Fruit fly (Drosophila melanogaster) whole organism, embryonic: ENCODE results near the gene Spase25.

Experiments used
- Aef1 ChIP-seq: fragments of 200-800 bp; sonication (Bioruptor generic); IDR thresholded peaks from 3 replicates; pipeline ENCODE4 v1.3.6; 2022; ENCODE audit warnings: missing biosample characterization, missing genetic modification characterization
- Bgb ChIP-seq: fragments of 200-800 bp; sonication (Bioruptor generic); IDR thresholded peaks from 2 replicates; pipeline ENCODE4 v1.3.6; 2022; ENCODE audit warnings: missing biosample characterization, missing genetic modification characterization; ENCODE audit not compliant: partially characterized antibody
- CG11560 ChIP-seq: fragments of 200-800 bp; sonication (Bioruptor generic); IDR thresholded peaks from 3 replicates; pipeline ENCODE4 v1.3.6; 2022; ENCODE audit warnings: missing biosample characterization, missing genetic modification characterization
- CG11695 ChIP-seq: fragments of 200-800 bp; sonication (Bioruptor generic); IDR thresholded peaks from 3 replicates; pipeline ENCODE4 v1.3.6; 2022; ENCODE audit warnings: missing biosample characterization, missing genetic modification characterization
- CG12071 ChIP-seq: fragments of 200-800 bp; sonication (Bioruptor generic); optimal IDR thresholded peaks from 3 replicates; lab custom pipeline; 2018; ENCODE audit warnings: missing biosample characterization, mild to moderate bottlenecking, missing genetic modification characterization
- CG15514 ChIP-seq: fragments of 200-800 bp; sonication (Bioruptor generic); optimal IDR thresholded peaks from 3 replicates; lab custom pipeline; 2017; ENCODE audit warnings: missing biosample characterization, missing genetic modification characterization, mild to moderate bottlenecking, moderate library complexity, missing genetic modification reagents
- CG31388 ChIP-seq: fragments of 200-800 bp; sonication (Bioruptor generic); optimal IDR thresholded peaks from 2 replicates; lab custom pipeline; 2016; ENCODE audit warnings: missing biosample characterization, missing genetic modification characterization
- CG32772 ChIP-seq: fragments of 200-800 bp; sonication (Bioruptor generic); IDR thresholded peaks from 2 replicates; pipeline ENCODE4 v1.3.6; 2022; ENCODE audit warnings: missing biosample characterization, missing genetic modification characterization
- CG3847 ChIP-seq: fragments of 200-800 bp; sonication (Bioruptor generic); IDR thresholded peaks from 2 replicates; pipeline ENCODE4 v1.3.6; 2022; ENCODE audit warnings: missing biosample characterization, missing genetic modification characterization
- CG4617 ChIP-seq: fragments of 200-800 bp; sonication (Bioruptor generic); optimal IDR thresholded peaks from 3 replicates; lab custom pipeline; 2016; ENCODE audit warnings: missing biosample characterization, missing genetic modification characterization, borderline replicate concordance
- CG4730 ChIP-seq: fragments of 200-800 bp; sonication (Bioruptor generic); IDR thresholded peaks from 2 replicates; pipeline ENCODE4 v1.3.6; 2022; ENCODE audit warnings: missing biosample characterization, missing genetic modification characterization
- CG7357 ChIP-seq: fragments of 200-800 bp; sonication (Bioruptor generic); IDR thresholded peaks from 3 replicates; pipeline ENCODE4 v1.3.6; 2022; ENCODE audit warnings: missing biosample characterization, missing genetic modification characterization
- CG8944 ChIP-seq: fragments of 200-800 bp; sonication (Bioruptor generic); optimal IDR thresholded peaks from 3 replicates; lab custom pipeline; 2016; ENCODE audit warnings: missing biosample characterization, missing genetic modification characterization
- CrebB ChIP-seq: fragments of 200-800 bp; sonication (Bioruptor generic); optimal IDR thresholded peaks from 3 replicates; lab custom pipeline; 2018; ENCODE audit warnings: missing biosample characterization, mild to moderate bottlenecking, missing genetic modification characterization
- D19B ChIP-seq: fragments of 200-800 bp; sonication (Bioruptor generic); optimal IDR thresholded peaks from 2 replicates; lab custom pipeline; 2017; ENCODE audit warnings: missing biosample characterization, mild to moderate bottlenecking, missing genetic modification characterization
- Dek ChIP-seq: fragments of 200-800 bp; sonication (Bioruptor generic); optimal IDR thresholded peaks from 3 replicates; lab custom pipeline; 2019; ENCODE audit warnings: missing biosample characterization, mild to moderate bottlenecking, missing genetic modification characterization, moderate library complexity
- Dip3 ChIP-seq: fragments of 200-800 bp; sonication (Bioruptor generic); optimal IDR thresholded peaks from 3 replicates; lab custom pipeline; 2016; ENCODE audit warnings: missing biosample characterization, missing genetic modification characterization
- Eip74EF ChIP-seq, 2 experiments: fragments of 200-800 bp in 1 of 2; fragments of >200 bp in 1 of 2; sonication (Bioruptor generic) in 1 of 2; optimal IDR thresholded peaks; 2 replicates each; lab custom pipeline; 2017 to 2019; ENCODE audit warnings: missing biosample characterization in 2 of 2, missing genetic modification characterization in 2 of 2, mild to moderate bottlenecking in 1 of 2, moderate library complexity in 1 of 2
- Ets65A ChIP-seq: fragments of 200-800 bp; sonication (Bioruptor generic); peaks from one replicate; lab custom pipeline; 2016; ENCODE audit warnings: missing biosample characterization, missing genetic modification characterization
- Fer1 ChIP-seq: fragments of 200-800 bp; sonication (Bioruptor generic); optimal IDR thresholded peaks from 2 replicates; lab custom pipeline; 2017; ENCODE audit warnings: missing biosample characterization, mild to moderate bottlenecking, missing genetic modification characterization
- Fer2 ChIP-seq: fragments of 200-800 bp; sonication (Bioruptor generic); optimal IDR thresholded peaks from 2 replicates; lab custom pipeline; 2018; ENCODE audit warnings: missing biosample characterization, mild to moderate bottlenecking, missing genetic modification characterization, moderate library complexity
- HLH54F ChIP-seq: fragments of 200-800 bp; sonication (Bioruptor generic); optimal IDR thresholded peaks from 3 replicates; lab custom pipeline; 2016; ENCODE audit warnings: missing biosample characterization, missing genetic modification characterization
- Hr51 ChIP-seq, 2 experiments: fragments of 200-800 bp; sonication (Bioruptor generic); optimal IDR thresholded peaks; 2 replicates in 1 of 2; 3 replicates in 1 of 2; lab custom pipeline; 2016 to 2018; ENCODE audit warnings: missing biosample characterization in 2 of 2, missing genetic modification characterization in 2 of 2, mild to moderate bottlenecking in 1 of 2, moderate library complexity in 1 of 2
- MBD-R2 ChIP-seq: fragments of 200-800 bp; sonication (Bioruptor generic); IDR thresholded peaks from 2 replicates; pipeline ENCODE4 v1.3.6; 2022; ENCODE audit warnings: missing biosample characterization, missing genetic modification characterization
- Mrtf ChIP-seq: fragments of 200-800 bp; sonication (Bioruptor generic); IDR thresholded peaks from 3 replicates; pipeline ENCODE4 v1.3.6; 2022; ENCODE audit warnings: missing biosample characterization, missing genetic modification characterization
- NfI ChIP-seq: fragments of 200-800 bp; sonication (Bioruptor generic); optimal IDR thresholded peaks from 3 replicates; lab custom pipeline; 2018; ENCODE audit warnings: missing biosample characterization, mild to moderate bottlenecking, missing genetic modification characterization, moderate library complexity
- Oli ChIP-seq: fragments of 200-800 bp; sonication (Bioruptor generic); optimal IDR thresholded peaks from 2 replicates; lab custom pipeline; 2018; ENCODE audit warnings: missing biosample characterization, mild to moderate bottlenecking, missing genetic modification characterization, moderate library complexity
- Sox102F ChIP-seq: fragments of 200-800 bp; sonication (Bioruptor generic); optimal IDR thresholded peaks from 2 replicates; lab custom pipeline; 2018; ENCODE audit warnings: missing biosample characterization, mild to moderate bottlenecking, missing genetic modification characterization, moderate library complexity
- Xbp1 ChIP-seq: fragments of 200-800 bp; sonication (Bioruptor generic); optimal IDR thresholded peaks from 3 replicates; lab custom pipeline; 2016; ENCODE audit warnings: missing biosample characterization, mild to moderate bottlenecking, missing genetic modification characterization
- ase ChIP-seq: fragments of 200-800 bp; sonication (Bioruptor generic); IDR thresholded peaks from 3 replicates; pipeline ENCODE4 v1.3.6; 2022; ENCODE audit warnings: missing biosample characterization, missing genetic modification characterization
- bsh ChIP-seq, 2 experiments: fragments of 200-800 bp; sonication (Bioruptor generic); optimal IDR thresholded peaks; 2 replicates each; lab custom pipeline; 2017 to 2018; ENCODE audit warnings: mild to moderate bottlenecking in 2 of 2, missing biosample characterization in 2 of 2, missing genetic modification characterization in 2 of 2, moderate library complexity in 1 of 2
- corto ChIP-seq: fragments of 200-800 bp; sonication (Bioruptor generic); optimal IDR thresholded peaks from 2 replicates; lab custom pipeline; 2016; ENCODE audit warnings: missing biosample characterization, mild to moderate bottlenecking, missing genetic modification characterization, moderate library complexity
- cwo ChIP-seq: fragments of 200-800 bp; sonication (Bioruptor generic); optimal IDR thresholded peaks from 3 replicates; lab custom pipeline; 2017; ENCODE audit warnings: missing biosample characterization, missing genetic modification characterization, mild to moderate bottlenecking, moderate library complexity, missing genetic modification reagents
- da ChIP-seq: fragments of 200-800 bp; sonication (Bioruptor generic); optimal IDR thresholded peaks from 2 replicates; lab custom pipeline; 2016; ENCODE audit warnings: missing biosample characterization, missing genetic modification characterization
- dmrt99B ChIP-seq: fragments of 200-800 bp; sonication (Bioruptor generic); optimal IDR thresholded peaks from 2 replicates; lab custom pipeline; 2018; ENCODE audit warnings: missing biosample characterization, mild to moderate bottlenecking, missing genetic modification characterization, moderate library complexity
- dysf ChIP-seq: fragments of 200-800 bp; sonication (Bioruptor generic); IDR thresholded peaks from 3 replicates; pipeline ENCODE4 v1.3.6; 2022; ENCODE audit warnings: missing biosample characterization, missing genetic modification characterization
- emc ChIP-seq: fragments of 200-800 bp; sonication (Bioruptor generic); optimal IDR thresholded peaks from 2 replicates; lab custom pipeline; 2016; ENCODE audit warnings: missing biosample characterization, missing genetic modification characterization
- fu2 ChIP-seq: fragments of 200-800 bp; sonication (Bioruptor generic); optimal IDR thresholded peaks from 2 replicates; lab custom pipeline; 2016; ENCODE audit warnings: missing biosample characterization, missing genetic modification characterization
- jing ChIP-seq: fragments of 200-800 bp; sonication (Bioruptor generic); optimal IDR thresholded peaks from 2 replicates; lab custom pipeline; 2018; ENCODE audit warnings: missing biosample characterization, mild to moderate bottlenecking, missing genetic modification characterization
- nmo ChIP-seq: fragments of 200-800 bp; sonication (Bioruptor generic); optimal IDR thresholded peaks from 2 replicates; lab custom pipeline; 2018; ENCODE audit warnings: missing biosample characterization, mild to moderate bottlenecking, missing genetic modification characterization, moderate library complexity
- org-1 ChIP-seq: fragments of 200-800 bp; sonication (Bioruptor generic); optimal IDR thresholded peaks from 2 replicates; lab custom pipeline; 2017; ENCODE audit warnings: missing biosample characterization, missing genetic modification characterization
- phol ChIP-seq: fragments of 200-800 bp; sonication (Bioruptor generic); optimal IDR thresholded peaks from 3 replicates; lab custom pipeline; 2018; ENCODE audit warnings: missing biosample characterization, mild to moderate bottlenecking, missing genetic modification characterization, moderate library complexity
- rib ChIP-seq: fragments of 200-800 bp; sonication (Bioruptor generic); IDR thresholded peaks from 2 replicates; pipeline ENCODE4 v1.3.6; 2022; ENCODE audit warnings: missing biosample characterization, missing genetic modification characterization
- so ChIP-seq: fragments of 200-800 bp; sonication (Bioruptor generic); IDR thresholded peaks from 3 replicates; pipeline ENCODE4 v1.3.6; 2022; ENCODE audit warnings: missing biosample characterization, missing genetic modification characterization
- stwl ChIP-seq: fragments of 200-800 bp; sonication (Bioruptor generic); optimal IDR thresholded peaks from 3 replicates; lab custom pipeline; 2018; ENCODE audit warnings: missing biosample characterization, mild to moderate bottlenecking, missing genetic modification characterization, moderate library complexity
- tgo ChIP-seq: fragments of 200-800 bp; sonication (Bioruptor generic); IDR thresholded peaks from 3 replicates; pipeline ENCODE4 v1.3.6; 2022; ENCODE audit warnings: missing biosample characterization, missing genetic modification characterization
- vnd ChIP-seq: fragments of 200-800 bp; sonication (Bioruptor generic); IDR thresholded peaks from 3 replicates; pipeline ENCODE4 v1.3.6; 2022; ENCODE audit warnings: missing biosample characterization, missing genetic modification characterization; ENCODE audit not compliant: partially characterized antibody
- zfh1 ChIP-seq: fragments of 200-800 bp; sonication (Bioruptor generic); IDR thresholded peaks from 3 replicates; pipeline ENCODE4 v1.3.6; 2022; ENCODE audit warnings: missing biosample characterization, missing genetic modification characterization

Spase25 gene

dm6 chrX:11451027-11451572, 34.0 kb upstream of the Spase25 start (continued):
- TF ChIP-seq CG4730 (0 out of 2 replicates have a peak, but pooled peaks have one; percentile 14), NfI (peak; percentile 56), nmo (GFP tag; lab: Kevin White, UChicago) (peak; percentile 20), CG11560 (tag; lab: Robert Waterston, UW) (0 out of 3 replicates have a peak, but pooled peaks have one; percentile 46), emc (GFP tag; lab: Kevin White, UChicago) (no peak), Hr51 (GFP tag; optimal IDR thresholded peaks at IDR 0.05; lab: Kevin White, UChicago) (peak; percentile 27 to 65), CG11695 (GFP tag; lab: Robert Waterston, UW) (0 out of 3 replicates have a peak, but pooled peaks have one; percentile 23), Eip74EF (GFP tag; optimal IDR thresholded peaks at IDR 0.05; lab: Kevin White, UChicago) (peak in 1 of 2 experiments; percentile 42), HLH54F (GFP tag; lab: Kevin White, UChicago) (peak; percentile 38), org-1 (GFP tag; lab: Kevin White, UChicago) (peak; percentile 11), CG31388 (GFP tag; lab: Kevin White, UChicago) (no peak), CG7357 (GFP tag; lab: Robert Waterston, UW) (peak; percentile 27; the same call in 1 of the 3 replicates), bsh (GFP tag; optimal IDR thresholded peaks at IDR 0.05; lab: Kevin White, UChicago) (peak in 1 of 2 experiments; percentile 2), fu2 (peak; percentile 19), CG12071 (peak; percentile 49), MBD-R2 (GFP tag; lab: Robert Waterston, UW) (no peak; the same call in 1 of the 2 replicates), phol (peak; percentile 25), CG15514 (peak; percentile 35), da (GFP tag; lab: Kevin White, UChicago) (no peak), tgo (GFP tag; lab: Robert Waterston, UW) (peak; percentile 63), jing (GFP tag; lab: Kevin White, UChicago) (no peak), CG3847 (GFP tag; lab: Robert Waterston, UW) (peak; percentile 42; the same call in 1 of the 2 replicates), stwl (tag; lab: Kevin White, UChicago) (no peak), CG4617 (GFP tag; lab: Kevin White, UChicago) (no peak), rib (GFP tag; lab: Robert Waterston, UW) (peak; percentile 20; the same call in 1 of the 2 replicates), D19B (GFP tag; lab: Kevin White, UChicago) (no peak), CrebB (tag; lab: Kevin White, UChicago) (peak; percentile 35), Mrtf (GFP tag; lab: Robert Waterston, UW) (0 out of 3 replicates have a peak, but pooled peaks have one; percentile 54), CG8944 (peak; percentile 7), Fer2 (tag; lab: Kevin White, UChicago) (peak; percentile 32), Dek (tag; lab: Kevin White, UChicago) (peak; percentile 53), Bgb (GFP tag; lab: Robert Waterston, UW) (no peak), Dip3 (peak; percentile 63), corto (GFP tag; lab: Kevin White, UChicago) (no peak), Ets65A (GFP tag; lab: Kevin White, UChicago) (peak; percentile 90), Sox102F (peak; percentile 59), Xbp1 (GFP tag; lab: Kevin White, UChicago) (peak; percentile 60), Aef1 (GFP tag; lab: Robert Waterston, UW) (peak; percentile 52; the same call in 1 of the 3 replicates), dmrt99B (tag; lab: Kevin White, UChicago) (peak; percentile 66), ase (GFP tag; lab: Robert Waterston, UW) (peak; percentile 54; the same call in 2 of the 3 replicates), zfh1 (GFP tag; lab: Robert Waterston, UW) (0 out of 3 replicates have a peak, but pooled peaks have one; percentile 43), so (GFP tag; lab: Robert Waterston, UW) (peak; percentile 38; the same call in 1 of the 3 replicates), vnd (GFP tag; lab: Robert Waterston, UW) (no peak), Oli (tag; lab: Kevin White, UChicago) (peak; percentile 53), cwo (peak; percentile 19), CG32772 (peak; percentile 29; the same call in 1 of the 2 replicates), dysf (peak; percentile 82), Fer1 (GFP tag; lab: Kevin White, UChicago) (peak; percentile 46)
